Worm (Caenorhabditis elegans) whole organism, L1 larva: ENCODE measurements around the gene pfd-4.
A peak's percentile ranks its signal among the peaks of the same experiment; 100 is the strongest.
"Not testable (repeated sequence)": the region's sequence is repeated elsewhere in the genome, so short reads cannot be mapped to it uniquely, and the experiment has no call there.

ENCODE experiments used
- Y116A8C.19 ChIP-seq: sonication (generic microtip); optimal IDR thresholded peaks from 2 replicates; lab custom pipeline; 2016; ENCODE audit warnings: missing compliant biosample characterization, missing genetic modification characterization, borderline replicate concordance
- alr-1 ChIP-seq: fragments of 200-800 bp; sonication (Bioruptor generic); optimal IDR thresholded peaks from 2 replicates; lab custom pipeline; 2018; ENCODE audit warnings: borderline replicate concordance, mild to moderate bottlenecking, missing genetic modification characterization, missing compliant biosample characterization
- aly-2 ChIP-seq: fragments of 150-350 bp; optimal IDR thresholded peaks from 2 replicates; lab custom pipeline; 2014; ENCODE audit warnings: missing biosample characterization, missing genetic modification characterization
- blmp-1 ChIP-seq: fragments of 150-350 bp; optimal IDR thresholded peaks from 2 replicates; lab custom pipeline; 2014; ENCODE audit warnings: missing biosample characterization, missing genetic modification characterization
- ceh-63 ChIP-seq: fragments of 200-800 bp; sonication (Bioruptor generic); optimal IDR thresholded peaks from 2 replicates; lab custom pipeline; 2018; ENCODE audit warnings: mild to moderate bottlenecking, missing genetic modification characterization, missing compliant biosample characterization
- ceh-88 ChIP-seq: fragments of 200-800 bp; sonication (Bioruptor generic); IDR thresholded peaks from 2 replicates; pipeline ENCODE4 v1.3.6; 2022; ENCODE audit warnings: missing genetic modification characterization, missing compliant biosample characterization
- ces-1 ChIP-seq: fragments of 150-350 bp; optimal IDR thresholded peaks from 2 replicates; lab custom pipeline; 2014; ENCODE audit warnings: missing biosample characterization, missing genetic modification reagents, missing genetic modification characterization
- dpl-1 ChIP-seq, 3 experiments: fragments of 150-350 bp in 2 of 3; sonication (generic microtip) in 1 of 3; optimal IDR thresholded peaks; 2 replicates each; lab custom pipeline; 2014 to 2017; ENCODE audit warnings: missing biosample characterization in 3 of 3, missing genetic modification characterization in 3 of 3, missing genetic modification reagents in 3 of 3
- dsc-1 ChIP-seq: sonication (generic microtip); optimal IDR thresholded peaks from 2 replicates; lab custom pipeline; 2016; ENCODE audit warnings: mild to moderate bottlenecking, missing genetic modification characterization, missing compliant biosample characterization
- efl-1 ChIP-seq, 4 experiments: fragments of 150-350 bp; optimal IDR thresholded peaks in 3 of 4; peaks in 1 of 4; 1 replicate in 1 of 4; 2 replicates in 3 of 4; lab custom pipeline; 2014; ENCODE audit warnings: missing biosample characterization in 2 of 4, missing genetic modification characterization in 2 of 4, missing genetic modification reagents in 2 of 4
- efl-3 ChIP-seq: fragments of 200-800 bp; sonication (Bioruptor generic); optimal IDR thresholded peaks from 2 replicates; lab custom pipeline; 2018; ENCODE audit warnings: mild to moderate bottlenecking, missing genetic modification characterization, missing compliant biosample characterization
- elt-3 ChIP-seq, 6 experiments: fragments of 150-350 bp in 1 of 6; sonication (generic microtip); optimal IDR thresholded peaks; 2 replicates each; lab custom pipeline; 2017 to 2018; ENCODE audit warnings: missing biosample characterization in 6 of 6, missing genetic modification characterization in 6 of 6, inconsistent platforms in 1 of 6
- fkh-10 ChIP-seq: sonication (generic microtip); optimal IDR thresholded peaks from 2 replicates; lab custom pipeline; 2017; ENCODE audit warnings: missing biosample characterization, missing genetic modification reagents, missing genetic modification characterization
- fkh-4 ChIP-seq: sonication (generic microtip); optimal IDR thresholded peaks from 2 replicates; lab custom pipeline; 2016; ENCODE audit warnings: missing compliant biosample characterization, missing genetic modification characterization, borderline replicate concordance
- fos-1 ChIP-seq: fragments of 150-350 bp; optimal IDR thresholded peaks from 2 replicates; lab custom pipeline; 2014; ENCODE audit warnings: missing biosample characterization, missing genetic modification characterization
- hlh-17 ChIP-seq: fragments of 200-800 bp; sonication (Bioruptor generic); optimal IDR thresholded peaks from 2 replicates; lab custom pipeline; 2018; ENCODE audit warnings: missing genetic modification characterization, mild to moderate bottlenecking, missing compliant biosample characterization, moderate library complexity, borderline replicate concordance
- hpl-2 ChIP-seq: fragments of 150-350 bp; optimal IDR thresholded peaks from 2 replicates; lab custom pipeline; 2014; ENCODE audit warnings: missing biosample characterization, missing genetic modification reagents, missing genetic modification characterization
- irx-1 ChIP-seq: sonication (generic microtip); optimal IDR thresholded peaks from 2 replicates; lab custom pipeline; 2016; ENCODE audit warnings: missing genetic modification characterization, missing compliant biosample characterization
- isw-1 ChIP-seq: fragments of 200-800 bp; sonication (Bioruptor generic); IDR thresholded peaks from 2 replicates; pipeline ENCODE4 v1.3.6; 2022; ENCODE audit warnings: missing genetic modification characterization, missing compliant biosample characterization
- lin-14 ChIP-seq: fragments of 200-800 bp; sonication (Bioruptor generic); optimal IDR thresholded peaks from 2 replicates; lab custom pipeline; 2018; ENCODE audit warnings: mild to moderate bottlenecking, missing genetic modification characterization, moderate library complexity, missing compliant biosample characterization
- lin-15B ChIP-seq: fragments of 150-350 bp; sonication (generic microtip); optimal IDR thresholded peaks from 3 replicates; lab custom pipeline; 2014; ENCODE audit warnings: missing biosample characterization, missing genetic modification characterization
- lin-35 ChIP-seq, 2 experiments: fragments of 150-350 bp; optimal IDR thresholded peaks; 2 replicates each; lab custom pipeline; 2014; ENCODE audit warnings: missing biosample characterization in 2 of 2, missing genetic modification characterization in 2 of 2, missing genetic modification reagents in 2 of 2
- lin-39 ChIP-seq: fragments of 150-350 bp; optimal IDR thresholded peaks from 2 replicates; lab custom pipeline; 2014; ENCODE audit warnings: missing biosample characterization, missing genetic modification reagents, missing genetic modification characterization
- lir-3 ChIP-seq: sonication (generic microtip); optimal IDR thresholded peaks from 2 replicates; lab custom pipeline; 2016; ENCODE audit warnings: mild to moderate bottlenecking, missing genetic modification characterization, moderate library complexity, missing compliant biosample characterization; ENCODE audit not compliant: poor library complexity
- nhr-11 ChIP-seq: fragments of 150-350 bp; optimal IDR thresholded peaks from 2 replicates; lab custom pipeline; 2014; ENCODE audit warnings: missing biosample characterization, missing genetic modification characterization
- nhr-12 ChIP-seq: sonication (generic microtip); optimal IDR thresholded peaks from 2 replicates; lab custom pipeline; 2017; ENCODE audit warnings: missing biosample characterization, missing genetic modification characterization
- nhr-19 ChIP-seq: fragments of 200-800 bp; sonication (Bioruptor generic); conservative IDR thresholded peaks from 2 replicates; pipeline ENCODE4 v1.3.6; 2022; ENCODE audit warnings: missing genetic modification characterization, missing compliant biosample characterization
- nhr-20 ChIP-seq: sonication (generic microtip); optimal IDR thresholded peaks from 2 replicates; lab custom pipeline; 2016; ENCODE audit warnings: mild to moderate bottlenecking, missing genetic modification characterization, missing compliant biosample characterization
- nhr-84 ChIP-seq: sonication (generic microtip); optimal IDR thresholded peaks from 2 replicates; lab custom pipeline; 2017; ENCODE audit warnings: missing biosample characterization, missing genetic modification characterization
- nhr-85 ChIP-seq: sonication (generic microtip); peaks from one replicate; lab custom pipeline; 2016; ENCODE audit warnings: missing genetic modification characterization, inconsistent platforms, missing compliant biosample characterization
- nhr-90 ChIP-seq: sonication (generic microtip); optimal IDR thresholded peaks from 2 replicates; lab custom pipeline; 2016; ENCODE audit warnings: mild to moderate bottlenecking, missing genetic modification characterization, missing compliant biosample characterization; ENCODE audit not compliant: poor library complexity
- skn-1 ChIP-seq: fragments of 150-350 bp; optimal IDR thresholded peaks from 2 replicates; lab custom pipeline; 2014; ENCODE audit warnings: missing biosample characterization, missing genetic modification characterization
- sox-4 ChIP-seq: sonication (generic microtip); optimal IDR thresholded peaks from 2 replicates; lab custom pipeline; 2016; ENCODE audit warnings: missing genetic modification characterization, missing compliant biosample characterization
- sup-37 ChIP-seq: fragments of 200-800 bp; sonication (Bioruptor generic); optimal IDR thresholded peaks from 2 replicates; lab custom pipeline; 2018; ENCODE audit warnings: mild to moderate bottlenecking, missing genetic modification characterization, missing compliant biosample characterization
- unc-30 ChIP-seq: sonication (generic microtip); optimal IDR thresholded peaks from 2 replicates; lab custom pipeline; 2017; ENCODE audit warnings: missing biosample characterization, missing genetic modification characterization
- unc-62 ChIP-seq: fragments of 150-350 bp; optimal IDR thresholded peaks from 2 replicates; lab custom pipeline; 2014; ENCODE audit warnings: missing biosample characterization, missing genetic modification reagents, missing genetic modification characterization
- unc-98 ChIP-seq: fragments of 200-800 bp; sonication (Bioruptor generic); IDR thresholded peaks from 2 replicates; pipeline ENCODE4 v1.3.6; 2022; ENCODE audit warnings: missing genetic modification characterization, missing compliant biosample characterization
- xbp-1 ChIP-seq: sonication (generic microtip); optimal IDR thresholded peaks from 2 replicates; lab custom pipeline; 2016; ENCODE audit warnings: missing genetic modification characterization, missing compliant biosample characterization
- zag-1 ChIP-seq: fragments of 150-350 bp; optimal IDR thresholded peaks from 2 replicates; lab custom pipeline; 2014; ENCODE audit warnings: missing biosample characterization, missing genetic modification characterization
- zip-4 ChIP-seq: fragments of 200-800 bp; sonication (Bioruptor generic); optimal IDR thresholded peaks from 2 replicates; lab custom pipeline; 2018; ENCODE audit warnings: mild to moderate bottlenecking, missing genetic modification characterization, moderate library complexity, missing compliant biosample characterization
- ztf-11 ChIP-seq, 2 experiments: sonication (generic microtip); optimal IDR thresholded peaks; 2 replicates each; lab custom pipeline; 2016 to 2017; ENCODE audit warnings: missing genetic modification characterization in 2 of 2, missing biosample characterization in 1 of 2, missing compliant biosample characterization in 1 of 2

Gene pfd-4

DNA sequence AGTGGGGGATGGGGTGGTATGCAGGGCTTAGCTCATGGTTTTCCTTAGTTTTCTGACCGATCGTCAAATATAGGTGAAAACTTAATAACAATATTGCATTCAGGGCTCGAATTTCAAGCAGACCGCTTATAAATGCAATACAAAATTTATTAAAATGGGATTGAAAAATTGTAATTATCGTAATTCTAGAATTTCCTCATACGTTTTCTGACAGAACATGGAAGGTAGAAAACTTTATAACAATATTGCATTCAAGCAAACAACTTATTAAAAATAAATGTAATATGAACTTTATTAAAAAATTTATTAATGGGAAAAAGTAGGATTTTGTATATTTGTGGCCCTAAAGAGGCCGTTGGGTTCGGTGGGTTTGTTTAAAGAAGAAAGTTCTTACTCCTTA, 8.7 kb downstream of the pfd-4 start:
- TF ChIP-seq lin-39 (tag; lab: Kevin White, UChicago) (no peak), fkh-4 (tag; lab: Kevin White, UChicago) (no peak), fos-1 (tag; lab: Kevin White, UChicago) (no peak), zip-4 (GFP tag; lab: Kevin White, UChicago) (no peak), nhr-19 (GFP tag; lab: Robert Waterston, UW) (no peak), sup-37 (GFP tag; lab: Kevin White, UChicago) (no peak), nhr-84 (tag; lab: Kevin White, UChicago) (no peak), irx-1 (tag; lab: Kevin White, UChicago) (no peak)

DNA sequence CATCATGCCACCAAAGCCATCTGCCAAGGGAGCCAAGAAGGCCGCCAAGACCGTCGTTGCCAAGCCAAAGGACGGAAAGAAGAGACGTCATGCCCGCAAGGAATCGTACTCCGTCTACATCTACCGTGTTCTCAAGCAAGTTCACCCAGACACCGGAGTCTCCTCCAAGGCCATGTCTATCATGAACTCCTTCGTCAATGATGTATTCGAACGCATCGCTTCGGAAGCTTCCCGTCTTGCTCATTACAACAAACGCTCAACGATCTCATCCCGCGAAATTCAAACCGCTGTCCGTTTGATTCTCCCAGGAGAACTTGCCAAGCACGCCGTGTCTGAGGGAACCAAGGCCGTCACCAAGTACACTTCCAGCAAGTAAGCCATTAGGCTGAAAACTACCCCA, 9.7 kb downstream of the pfd-4 start, which contains the start of gene his-48:
Gene his-48 (plus strand): TSS at position 5 of the 400 bp plus-strand sequence.
- TF ChIP-seq elt-3 (tag; optimal IDR thresholded peaks at IDR 0.05; lab: Kevin White, UChicago); dsc-1 (tag; lab: Kevin White, UChicago); efl-3 (GFP tag; lab: Kevin White, UChicago): not testable (repeated sequence)

DNA sequence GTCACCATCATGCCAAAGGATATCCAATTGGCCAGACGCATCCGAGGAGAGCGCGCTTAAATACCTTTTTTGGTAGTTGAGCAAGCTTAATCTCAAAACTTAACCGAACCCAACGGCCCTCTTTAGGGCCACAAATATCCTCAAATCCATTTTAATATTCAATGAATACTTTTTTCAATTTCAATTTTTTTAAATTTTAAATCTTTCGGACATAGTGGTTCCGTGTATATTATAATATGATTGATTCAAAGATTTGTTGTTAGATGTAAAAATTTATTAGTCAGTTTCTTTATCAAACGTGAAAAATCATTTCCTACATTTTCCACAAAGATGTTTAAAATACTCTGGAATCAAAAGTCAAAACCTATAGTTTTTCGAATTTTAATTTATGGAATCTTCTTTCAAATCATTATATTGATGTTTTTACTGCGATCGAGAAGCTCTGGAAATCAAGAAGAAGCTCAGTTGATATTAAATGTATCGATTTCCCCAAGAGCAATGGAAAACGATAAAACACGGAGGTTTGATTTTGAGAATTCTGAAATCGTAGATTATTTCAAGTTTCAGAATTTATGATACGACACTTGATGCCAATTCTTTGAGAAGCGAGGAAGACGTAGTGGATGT, 12.0 kb downstream of the pfd-4 start, which contains the start of gene B0035.21:
Gene B0035.21 (plus strand): TSS at position 322 of the 627 bp plus-strand sequence.
- TF ChIP-seq hpl-2 (GFP tag; lab: Kevin White, UChicago) (no peak), ztf-11 (tag; optimal IDR thresholded peaks at IDR 0.05; lab: Kevin White, UChicago) (no peak), efl-1 (optimal IDR thresholded peaks at IDR 0.05; lab: Kevin White, UChicago) (no peak), efl-1 (GFP tag; optimal IDR thresholded peaks at IDR 0.05 in 1 of 2; lab: Kevin White, UChicago) (peak in 1 of 2 experiments; percentile 59)

DNA sequence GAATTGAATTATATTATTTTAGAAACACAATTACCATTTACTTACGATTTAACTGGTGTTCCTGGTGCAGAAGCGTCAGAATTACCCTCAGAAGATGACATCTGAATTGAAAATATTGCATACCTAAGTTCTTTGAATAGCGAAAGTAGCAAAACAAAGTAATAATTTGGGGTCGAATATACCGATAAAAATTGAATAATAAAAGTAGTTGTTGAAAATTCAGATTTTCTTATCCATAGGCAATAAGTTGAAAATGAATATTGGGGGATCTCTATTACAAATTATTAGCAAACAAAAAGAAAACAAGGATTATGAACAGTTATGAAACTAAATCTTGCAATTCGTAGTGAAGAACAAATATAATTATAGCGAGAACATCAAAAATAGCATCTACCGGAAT, 14.3 kb downstream of the pfd-4 start, which contains the start of gene leo-1:
Gene leo-1 (minus strand): TSS at position 101 of the 400 bp plus-strand sequence.
- TF ChIP-seq lin-15B (tag; lab: Kevin White, UChicago) (no peak), skn-1 (tag; lab: Kevin White, UChicago) (no peak), hlh-17 (no peak), hpl-2 (GFP tag; lab: Kevin White, UChicago) (no peak), fkh-4 (tag; lab: Kevin White, UChicago) (no peak), xbp-1 (no peak), fkh-10 (GFP tag; lab: Kevin White, UChicago) (no peak), efl-3 (GFP tag; lab: Kevin White, UChicago) (no peak)
- TF ChIP-seq, all 84 proteins: peak for 0

DNA sequence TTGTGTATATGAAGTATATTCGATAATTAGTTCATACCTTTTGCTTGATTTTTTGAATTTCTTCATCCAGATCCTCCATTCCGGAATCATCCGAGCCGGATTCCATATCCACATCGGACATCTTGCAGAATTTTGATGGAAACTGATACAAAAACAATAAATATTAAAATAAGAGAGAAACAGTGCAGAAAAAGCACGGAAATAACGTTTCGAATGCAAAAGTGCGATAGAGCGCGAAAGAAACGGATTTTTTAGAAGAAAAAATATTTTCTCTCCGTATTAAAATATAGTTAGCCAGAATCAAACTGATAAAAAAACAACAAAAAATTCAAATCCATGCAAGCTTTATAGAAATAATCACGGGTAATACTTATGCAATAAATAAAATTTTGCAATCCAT, 17.7 kb downstream of the pfd-4 start, which contains the start of gene sart-3:
Gene sart-3 (minus strand): TSS at position 219 of the 400 bp plus-strand sequence.
- TF ChIP-seq lin-35 (GFP tag; optimal IDR thresholded peaks at IDR 0.05; lab: Kevin White, UChicago) (peak in 1 of 2 experiments; percentile 24), efl-1 (optimal IDR thresholded peaks at IDR 0.05; lab: Kevin White, UChicago) (peak in 1 of 2 experiments; percentile 10), efl-1 (GFP tag; optimal IDR thresholded peaks at IDR 0.05 in 1 of 2; lab: Kevin White, UChicago) (peak in 1 of 2 experiments; percentile 5), efl-3 (GFP tag; lab: Kevin White, UChicago) (no peak), dpl-1 (GFP tag; optimal IDR thresholded peaks at IDR 0.05; lab: Kevin White, UChicago) (peak in 1 of 3 experiments; percentile 38), nhr-12 (tag; lab: Kevin White, UChicago) (no peak), blmp-1 (tag; lab: Kevin White, UChicago) (no peak), nhr-85 (tag; lab: Kevin White, UChicago) (no peak), unc-98 (GFP tag; lab: Robert Waterston, UW) (no peak), alr-1 (no peak), nhr-20 (tag; lab: Kevin White, UChicago) (no peak), lir-3 (no peak), ztf-11 (tag; optimal IDR thresholded peaks at IDR 0.05; lab: Kevin White, UChicago) (no peak), nhr-19 (GFP tag; lab: Robert Waterston, UW) (no peak), sox-4 (tag; lab: Kevin White, UChicago) (no peak), skn-1 (tag; lab: Kevin White, UChicago) (peak; percentile 3), nhr-11 (no peak), zag-1 (no peak), unc-62 (GFP tag; lab: Kevin White, UChicago) (no peak), Y116A8C.19 (tag; lab: Kevin White, UChicago) (no peak), ces-1 (no peak), unc-30 (tag; lab: Kevin White, UChicago) (no peak), isw-1 (GFP tag; lab: Robert Waterston, UW) (no peak), ceh-63 (GFP tag; lab: Kevin White, UChicago) (no peak), aly-2 (tag; lab: Kevin White, UChicago) (no peak), lin-14 (GFP tag; lab: Kevin White, UChicago) (no peak), ceh-88 (GFP tag; lab: Robert Waterston, UW) (no peak), nhr-90 (tag; lab: Kevin White, UChicago) (no peak)
